Fruit fly (Drosophila melanogaster) whole organism, embryonic: ENCODE results near the gene Mpc1.
A peak's percentile ranks its signal among the peaks of the same experiment; 100 is the strongest.

Experiments used
- B-H2 ChIP-seq: fragments of 200-800 bp; sonication (Bioruptor generic); optimal IDR thresholded peaks from 2 replicates; lab custom pipeline; 2018; ENCODE audit warnings: missing biosample characterization, mild to moderate bottlenecking, missing genetic modification characterization
- CG10147 ChIP-seq: fragments of 200-800 bp; sonication (Bioruptor generic); optimal IDR thresholded peaks from 2 replicates; lab custom pipeline; 2019; ENCODE audit warnings: missing biosample characterization, mild to moderate bottlenecking, missing genetic modification characterization, moderate library complexity
- CG10654 ChIP-seq: fragments of 200-800 bp; sonication (Bioruptor generic); optimal IDR thresholded peaks from 2 replicates; lab custom pipeline; 2016; ENCODE audit warnings: missing biosample characterization, missing genetic modification characterization
- CG10959 ChIP-seq: fragments of 200-800 bp; sonication (Bioruptor generic); IDR thresholded peaks from 2 replicates; pipeline ENCODE4 v1.3.6; 2022; ENCODE audit warnings: missing biosample characterization, missing genetic modification characterization
- CG1647 ChIP-seq: fragments of 200-800 bp; sonication (Bioruptor generic); optimal IDR thresholded peaks from 3 replicates; lab custom pipeline; 2016; ENCODE audit warnings: missing biosample characterization, missing genetic modification characterization
- CG17612 ChIP-seq: fragments of 200-800 bp; sonication (Bioruptor generic); IDR thresholded peaks from 2 replicates; pipeline ENCODE4 v1.3.6; 2022; ENCODE audit warnings: missing biosample characterization, missing genetic modification characterization
- CG18262 ChIP-seq: fragments of 200-800 bp; optimal IDR thresholded peaks from 3 replicates; lab custom pipeline; 2019; ENCODE audit warnings: missing biosample characterization, mild to moderate bottlenecking, missing genetic modification characterization, moderate library complexity
- CG2199 ChIP-seq: fragments of 200-800 bp; sonication (Bioruptor generic); IDR thresholded peaks from 3 replicates; pipeline ENCODE4 v1.3.6; 2022; ENCODE audit warnings: missing biosample characterization, missing genetic modification characterization
- CG3065 ChIP-seq: fragments of 200-800 bp; sonication (Bioruptor generic); optimal IDR thresholded peaks from 2 replicates; lab custom pipeline; 2016; ENCODE audit warnings: missing biosample characterization, missing genetic modification characterization
- CG6654 ChIP-seq: fragments of 200-800 bp; sonication (Bioruptor generic); optimal IDR thresholded peaks from 2 replicates; lab custom pipeline; 2017; ENCODE audit warnings: missing biosample characterization, mild to moderate bottlenecking, missing genetic modification characterization
- CG7987 ChIP-seq: fragments of 200-800 bp; sonication (Bioruptor generic); optimal IDR thresholded peaks from 2 replicates; lab custom pipeline; 2018; ENCODE audit warnings: missing biosample characterization, mild to moderate bottlenecking, missing genetic modification characterization, moderate library complexity
- CG8290 ChIP-seq, 3 experiments: fragments of 200-800 bp; sonication (Bioruptor generic); optimal IDR thresholded peaks; 2 replicates each; lab custom pipeline; 2016 to 2019; ENCODE audit warnings: missing biosample characterization in 3 of 3, missing genetic modification characterization in 3 of 3, mild to moderate bottlenecking in 2 of 3, moderate library complexity in 1 of 3
- E2f1 ChIP-seq: fragments of 200-800 bp; sonication (Bioruptor generic); IDR thresholded peaks from 2 replicates; pipeline ENCODE4 v1.3.6; 2022; ENCODE audit warnings: missing biosample characterization, missing genetic modification characterization
- H15 ChIP-seq: fragments of 200-800 bp; sonication (Bioruptor generic); IDR thresholded peaks from 3 replicates; pipeline ENCODE4 v1.3.6; 2022; ENCODE audit warnings: missing biosample characterization, missing genetic modification characterization
- HmgZ ChIP-seq: fragments of 200-800 bp; sonication (Bioruptor generic); optimal IDR thresholded peaks from 2 replicates; lab custom pipeline; 2018; ENCODE audit warnings: missing biosample characterization, mild to moderate bottlenecking, missing genetic modification characterization
- Kr ChIP-seq: fragments of 200-800 bp; sonication (Bioruptor generic); optimal IDR thresholded peaks from 2 replicates; lab custom pipeline; 2017; ENCODE audit warnings: missing biosample characterization, mild to moderate bottlenecking, missing genetic modification characterization
- Lhr ChIP-seq: fragments of 200-800 bp; sonication (Bioruptor generic); optimal IDR thresholded peaks from 3 replicates; lab custom pipeline; 2017; ENCODE audit warnings: mild to moderate bottlenecking, missing biosample characterization, missing genetic modification reagents, missing genetic modification characterization
- Med ChIP-seq: fragments of 200-800 bp; sonication (Bioruptor generic); peaks from one replicate; lab custom pipeline; 2016; ENCODE audit warnings: missing biosample characterization, missing genetic modification characterization, mild to moderate bottlenecking, inconsistent platforms, moderate library complexity
- Myb ChIP-seq: fragments of 200-800 bp; sonication (Bioruptor generic); optimal IDR thresholded peaks from 2 replicates; lab custom pipeline; 2016; ENCODE audit warnings: missing biosample characterization, missing genetic modification characterization
- NC2β ChIP-seq: fragments of 200-800 bp; sonication (Bioruptor generic); optimal IDR thresholded peaks from 2 replicates; lab custom pipeline; 2016; ENCODE audit warnings: missing biosample characterization, missing genetic modification characterization
- Nf-YA ChIP-seq: fragments of 200-800 bp; sonication (Bioruptor generic); IDR thresholded peaks from 2 replicates; pipeline ENCODE4 v1.3.6; 2022; ENCODE audit warnings: missing biosample characterization, missing genetic modification characterization
- Ssrp ChIP-seq: fragments of 200-800 bp; sonication (Bioruptor generic); optimal IDR thresholded peaks from 2 replicates; lab custom pipeline; 2018; ENCODE audit warnings: missing biosample characterization, mild to moderate bottlenecking, missing genetic modification characterization, moderate library complexity
- aop ChIP-seq: fragments of 200-800 bp; sonication (Bioruptor generic); IDR thresholded peaks from 2 replicates; pipeline ENCODE4 v1.3.6; 2022; ENCODE audit warnings: missing biosample characterization, missing genetic modification characterization
- ap ChIP-seq: fragments of 200-800 bp; sonication (Bioruptor generic); IDR thresholded peaks from 2 replicates; pipeline ENCODE4 v1.3.6; 2022; ENCODE audit warnings: missing biosample characterization, missing genetic modification characterization
- ato ChIP-seq: fragments of 200-800 bp; sonication (Bioruptor generic); IDR thresholded peaks from 2 replicates; pipeline ENCODE4 v1.3.6; 2022; ENCODE audit warnings: missing biosample characterization, missing genetic modification characterization; ENCODE audit not compliant: partially characterized antibody
- bigmax ChIP-seq: fragments of 200-800 bp; sonication (Bioruptor generic); optimal IDR thresholded peaks from 2 replicates; lab custom pipeline; 2018; ENCODE audit warnings: missing biosample characterization, mild to moderate bottlenecking, missing genetic modification characterization
- bowl ChIP-seq: fragments of 200-800 bp; sonication (Bioruptor generic); IDR thresholded peaks from 2 replicates; pipeline ENCODE4 v1.3.6; 2022; ENCODE audit warnings: missing biosample characterization, missing genetic modification characterization
- cas ChIP-seq: fragments of 200-800 bp; sonication (Bioruptor generic); IDR thresholded peaks from 2 replicates; pipeline ENCODE4 v1.3.6; 2022; ENCODE audit warnings: missing biosample characterization, missing genetic modification characterization
- cg ChIP-seq: fragments of 200-800 bp; sonication (Bioruptor generic); optimal IDR thresholded peaks from 3 replicates; lab custom pipeline; 2019; ENCODE audit warnings: missing biosample characterization, mild to moderate bottlenecking, missing genetic modification characterization, moderate library complexity
- chm ChIP-seq: fragments of 200-800 bp; sonication (Bioruptor generic); IDR thresholded peaks from 2 replicates; pipeline ENCODE4 v1.3.6; 2022; ENCODE audit warnings: missing biosample characterization, missing genetic modification characterization
- dmrt11E ChIP-seq: fragments of 200-800 bp; sonication (Bioruptor generic); optimal IDR thresholded peaks from 3 replicates; lab custom pipeline; 2018; ENCODE audit warnings: missing biosample characterization, mild to moderate bottlenecking, missing genetic modification characterization, moderate library complexity
- dpn ChIP-seq, 2 experiments: fragments of 200-800 bp; sonication (Bioruptor generic); optimal IDR thresholded peaks; 3 replicates each; lab custom pipeline; 2016; ENCODE audit warnings: missing biosample characterization in 2 of 2, missing genetic modification characterization in 2 of 2
- ewg ChIP-seq: fragments of 200-800 bp; sonication (Bioruptor generic); optimal IDR thresholded peaks from 3 replicates; lab custom pipeline; 2017; ENCODE audit warnings: mild to moderate bottlenecking, missing biosample characterization, missing genetic modification reagents, missing genetic modification characterization
- fd102C ChIP-seq: fragments of 200-800 bp; sonication (Bioruptor generic); optimal IDR thresholded peaks from 2 replicates; lab custom pipeline; 2018; ENCODE audit warnings: missing biosample characterization, mild to moderate bottlenecking, missing genetic modification characterization, moderate library complexity
- fru ChIP-seq: fragments of >200 bp; optimal IDR thresholded peaks from 2 replicates; lab custom pipeline; 2017
- lola ChIP-seq, 3 experiments: fragments of >200 bp in 2 of 3; fragments of 200-800 bp in 1 of 3; sonication (Bioruptor generic) in 1 of 3; optimal IDR thresholded peaks; 2 replicates each; lab custom pipeline; 2017 to 2019; ENCODE audit warnings: missing biosample characterization in 3 of 3, missing genetic modification characterization in 3 of 3, mild to moderate bottlenecking in 1 of 3, moderate library complexity in 1 of 3
- nom ChIP-seq: fragments of 200-800 bp; sonication (Bioruptor generic); optimal IDR thresholded peaks from 2 replicates; lab custom pipeline; 2017; ENCODE audit warnings: missing biosample characterization, missing genetic modification characterization, mild to moderate bottlenecking, moderate library complexity, missing genetic modification reagents
- org-1 ChIP-seq: fragments of 200-800 bp; sonication (Bioruptor generic); optimal IDR thresholded peaks from 2 replicates; lab custom pipeline; 2017; ENCODE audit warnings: missing biosample characterization, missing genetic modification characterization
- otp ChIP-seq: fragments of 200-800 bp; sonication (Bioruptor generic); IDR thresholded peaks from 3 replicates; pipeline ENCODE4, ENCODE4 v1.3.6; 2022; ENCODE audit warnings: missing biosample characterization, missing genetic modification characterization
- pho ChIP-seq: fragments of 200-800 bp; sonication (Bioruptor generic); optimal IDR thresholded peaks from 2 replicates; lab custom pipeline; 2016; ENCODE audit warnings: missing biosample characterization, missing genetic modification characterization
- psq ChIP-seq: fragments of 200-800 bp; sonication (Bioruptor generic); optimal IDR thresholded peaks from 2 replicates; lab custom pipeline; 2017; ENCODE audit warnings: missing biosample characterization, missing genetic modification characterization
- ro ChIP-seq: fragments of 200-800 bp; sonication (Bioruptor generic); IDR thresholded peaks from 2 replicates; pipeline ENCODE4 v1.3.6; 2022; ENCODE audit warnings: missing biosample characterization, missing genetic modification characterization
- salm ChIP-seq: fragments of 200-800 bp; sonication (Bioruptor generic); optimal IDR thresholded peaks from 2 replicates; lab custom pipeline; 2018; ENCODE audit warnings: missing biosample characterization, mild to moderate bottlenecking, missing genetic modification characterization
- schlank ChIP-seq: fragments of 200-800 bp; sonication (Bioruptor generic); optimal IDR thresholded peaks from 2 replicates; lab custom pipeline; 2018; ENCODE audit warnings: missing biosample characterization, mild to moderate bottlenecking, missing genetic modification characterization
- seq ChIP-seq: fragments of 200-800 bp; sonication (Bioruptor generic); IDR thresholded peaks from 2 replicates; pipeline ENCODE4 v1.3.6; 2022; ENCODE audit warnings: missing biosample characterization, missing genetic modification characterization
- slp2 ChIP-seq: fragments of 200-800 bp; sonication (Bioruptor generic); optimal IDR thresholded peaks from 2 replicates; lab custom pipeline; 2016; ENCODE audit warnings: missing biosample characterization, missing genetic modification characterization
- tio ChIP-seq: fragments of 200-800 bp; sonication (Bioruptor generic); optimal IDR thresholded peaks from 2 replicates; lab custom pipeline; 2017; ENCODE audit warnings: missing biosample characterization, missing genetic modification characterization, inconsistent platforms
- trem ChIP-seq: fragments of 200-800 bp; optimal IDR thresholded peaks from 3 replicates; lab custom pipeline; 2019; ENCODE audit warnings: missing biosample characterization, mild to moderate bottlenecking, missing genetic modification characterization, moderate library complexity

Gene Mpc1

DNA sequence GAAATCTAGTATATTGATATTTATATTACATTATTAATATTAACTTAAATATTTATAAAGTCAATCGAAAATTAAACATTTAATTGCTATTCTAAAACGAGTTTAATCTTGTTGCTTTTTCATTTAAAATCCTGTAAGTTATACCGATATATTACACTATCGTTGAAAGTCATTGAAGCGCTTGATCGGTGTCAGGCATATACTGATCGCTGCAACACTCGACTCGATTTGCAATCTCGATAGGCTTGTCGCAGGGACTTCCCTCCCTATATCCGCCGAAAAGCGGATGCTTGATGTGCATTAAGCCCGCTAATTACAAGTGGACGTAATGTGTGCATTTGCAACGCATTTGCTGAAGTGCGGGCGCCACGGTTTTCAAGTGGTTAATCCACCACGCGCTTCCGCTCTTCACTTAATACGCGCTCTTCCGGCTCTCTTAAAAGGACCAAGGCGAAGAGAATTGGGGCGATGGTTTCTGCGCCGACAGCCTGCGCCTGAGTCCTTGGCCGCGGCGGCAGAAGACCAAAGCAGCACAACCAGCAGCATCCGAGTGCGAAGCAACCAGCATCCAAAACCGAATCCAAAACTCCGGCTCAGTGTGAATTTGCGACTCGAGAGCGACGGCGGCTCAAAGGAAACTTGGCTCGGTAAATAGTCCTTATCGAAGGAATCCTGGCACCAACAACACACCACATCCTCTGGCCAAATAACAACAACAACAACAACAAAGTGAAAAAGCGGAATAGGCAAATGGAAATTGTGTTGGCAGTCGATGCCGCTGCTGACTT lies 653 bp upstream of the Mpc1 start, which contains the start of gene CG42613 (continued):
- TF ChIP-seq B-H2 = no peak
- TF ChIP-seq bowl = no peak; the same call in 1 of the 2 replicates
- peak; percentile 34 for TF ChIP-seq Med
- peak; percentile 22; the same call in 1 of the 2 replicates for TF ChIP-seq CG17612 (GFP tag; lab: Robert Waterston, UW)
- peak; percentile 56 for TF ChIP-seq dmrt11E
- no peak for TF ChIP-seq cas (GFP tag; lab: Robert Waterston, UW)
- peak; percentile 14 for TF ChIP-seq bigmax (GFP tag; lab: Kevin White, UChicago)
- peak; percentile 29 for TF ChIP-seq CG18262 (tag; lab: Kevin White, UChicago)
- peak; percentile 51 for TF ChIP-seq slp2 (GFP tag; lab: Kevin White, UChicago)
- peak; percentile 62 for TF ChIP-seq Lhr (GFP tag; lab: Kevin White, UChicago)
- peak; percentile 51 for TF ChIP-seq NC2β (GFP tag; lab: Kevin White, UChicago)
- TF ChIP-seq nom = peak; percentile 58
- TF ChIP-seq CG10654 = peak; percentile 72
- peak in 1 of 2 experiments; percentile 72 for TF ChIP-seq dpn (GFP tag; optimal IDR thresholded peaks at IDR 0.05; lab: Kevin White, UChicago)
- peak; percentile 74 for TF ChIP-seq schlank
- peak; percentile 91 for TF ChIP-seq chm (GFP tag; lab: Robert Waterston, UW)
- TF ChIP-seq Myb (GFP tag; lab: Kevin White, UChicago) = peak; percentile 46
- TF ChIP-seq ro (GFP tag; lab: Robert Waterston, UW) = peak; percentile 18; the same call in 1 of the 2 replicates
- TF ChIP-seq Nf-YA (GFP tag; lab: Robert Waterston, UW) = peak; percentile 64; the same call in 1 of the 2 replicates
- TF ChIP-seq CG10959 (GFP tag; lab: Robert Waterston, UW) = peak; percentile 63; the same call in 1 of the 2 replicates
- TF ChIP-seq lola (GFP tag; optimal IDR thresholded peaks at IDR 0.05; lab: Kevin White, UChicago) = peak in 1 of 3 experiments; percentile 50
- peak; percentile 47 for TF ChIP-seq salm (tag; lab: Kevin White, UChicago)
- TF ChIP-seq CG6654 = peak; percentile 35
- peak; percentile 93 for TF ChIP-seq CG7987
- peak; percentile 50 for TF ChIP-seq org-1
- no peak for TF ChIP-seq psq (GFP tag; lab: Kevin White, UChicago)
- TF ChIP-seq ato (GFP tag; lab: Robert Waterston, UW) = peak; percentile 16; the same call in 1 of the 2 replicates
- TF ChIP-seq fd102C (GFP tag; lab: Kevin White, UChicago) = peak; percentile 74
- TF ChIP-seq CG10147 (GFP tag; lab: Kevin White, UChicago) = peak; percentile 15
- TF ChIP-seq fru = no peak
- TF ChIP-seq Ssrp (tag; lab: Kevin White, UChicago) = peak; percentile 26
- peak; percentile 56 for TF ChIP-seq tio
- no peak for TF ChIP-seq CG1647 (GFP tag; lab: Kevin White, UChicago)
- peak; percentile 18 for TF ChIP-seq CG8290 (GFP tag; optimal IDR thresholded peaks at IDR 0.05; lab: Kevin White, UChicago)
- TF ChIP-seq CG8290 (tag; optimal IDR thresholded peaks at IDR 0.05; lab: Kevin White, UChicago) = peak; percentile 75 to 93
- TF ChIP-seq otp (GFP tag; lab: Robert Waterston, UW) = peak; percentile 77; the same call in 2 of the 3 replicates
- TF ChIP-seq cg (GFP tag; lab: Kevin White, UChicago) = no peak
- peak; percentile 53; the same call in 1 of the 3 replicates for TF ChIP-seq H15 (GFP tag; lab: Robert Waterston, UW)
- TF ChIP-seq CG2199 (GFP tag; lab: Robert Waterston, UW) = no peak
- no peak for TF ChIP-seq HmgZ (tag; lab: Kevin White, UChicago)
- TF ChIP-seq ewg (GFP tag; lab: Kevin White, UChicago) = peak; percentile 61
- peak; percentile 2 for TF ChIP-seq CG3065 (GFP tag; lab: Kevin White, UChicago)
- TF ChIP-seq E2f1 (GFP tag; lab: Robert Waterston, UW) = peak; percentile 45
- TF ChIP-seq trem (tag; lab: Kevin White, UChicago) = peak; percentile 36
- TF ChIP-seq aop (GFP tag; lab: Robert Waterston, UW) = peak; percentile 75
- TF ChIP-seq ap (GFP tag; lab: Robert Waterston, UW) = peak; percentile 41; the same call in 1 of the 2 replicates
- peak; percentile 28 for TF ChIP-seq pho (GFP tag; lab: Kevin White, UChicago)
- peak; percentile 64; the same call in 1 of the 2 replicates for TF ChIP-seq seq
- no peak for TF ChIP-seq Kr (GFP tag; lab: Kevin White, UChicago)
